Worm (Caenorhabditis elegans) whole organism, mixed stage, embryonic: ENCODE measurements around the gene M110.8.

Experiments
- ham-2 ChIP-seq: fragments of 200-800 bp; sonication (Bioruptor generic); optimal IDR thresholded peaks from 2 replicates; lab custom pipeline; 2018; ENCODE audit warnings: mild to moderate bottlenecking, missing genetic modification characterization, missing compliant biosample characterization
- lin-13 ChIP-seq: fragments of 150-350 bp; optimal IDR thresholded peaks from 2 replicates; lab custom pipeline; 2014; ENCODE audit warnings: missing biosample characterization, missing genetic modification characterization
- nhr-12 ChIP-seq: fragments of 150-350 bp; optimal IDR thresholded peaks from 2 replicates; lab custom pipeline; 2014; ENCODE audit warnings: missing biosample characterization, missing genetic modification characterization
- nhr-237 ChIP-seq: fragments of 150-350 bp; optimal IDR thresholded peaks from 2 replicates; lab custom pipeline; 2014; ENCODE audit warnings: missing biosample characterization, missing genetic modification characterization
- nhr-76 ChIP-seq: sonication (generic microtip); optimal IDR thresholded peaks from 2 replicates; lab custom pipeline; 2017; ENCODE audit warnings: missing biosample characterization, missing genetic modification characterization
- unc-39 ChIP-seq: fragments of 150-350 bp; optimal IDR thresholded peaks from 2 replicates; lab custom pipeline; 2014; ENCODE audit warnings: missing biosample characterization, missing genetic modification characterization
- unc-62 ChIP-seq: fragments of 150-350 bp; optimal IDR thresholded peaks from 2 replicates; lab custom pipeline; 2014; ENCODE audit warnings: missing biosample characterization, missing genetic modification reagents, missing genetic modification characterization

- TF ChIP-seq ham-2 = no peak
- TF ChIP-seq nhr-76 (tag; lab: Kevin White, UChicago) = no peak
- TF ChIP-seq nhr-12 (tag; lab: Kevin White, UChicago) = no peak
- TF ChIP-seq lin-13 (tag; lab: Kevin White, UChicago) = no peak
- no peak for TF ChIP-seq unc-39 (tag; lab: Kevin White, UChicago)
- TF ChIP-seq unc-62 (GFP tag; lab: Kevin White, UChicago) = no peak
- TF ChIP-seq nhr-237 (tag; lab: Kevin White, UChicago) = no peak
Observed at ce11 chrII:8225914-8226313, 16.5 kb upstream of the M110.8 start.
